Fruit fly (Drosophila melanogaster) whole organism, embryonic: ENCODE results near the gene spas.

ENCODE experiments used
- Abd-B ChIP-seq: fragments of 200-800 bp; sonication (Bioruptor generic); optimal IDR thresholded peaks from 2 replicates; lab custom pipeline; 2018; ENCODE audit warnings: missing biosample characterization, mild to moderate bottlenecking, missing genetic modification characterization, moderate library complexity
- Antp ChIP-seq: fragments of 200-800 bp; sonication (Bioruptor generic); optimal IDR thresholded peaks from 3 replicates; lab custom pipeline; 2016; ENCODE audit warnings: missing biosample characterization, missing genetic modification characterization
- Bgb ChIP-seq: fragments of 200-800 bp; sonication (Bioruptor generic); IDR thresholded peaks from 2 replicates; pipeline ENCODE4 v1.3.6; 2022; ENCODE audit warnings: missing biosample characterization, missing genetic modification characterization; ENCODE audit not compliant: partially characterized antibody
- CG10209 ChIP-seq: fragments of 200-800 bp; sonication (Bioruptor generic); optimal IDR thresholded peaks from 3 replicates; lab custom pipeline; 2017; ENCODE audit warnings: missing biosample characterization, mild to moderate bottlenecking, missing genetic modification characterization, missing genetic modification reagents
- CG1024 ChIP-seq: fragments of 200-800 bp; sonication (Bioruptor generic); IDR thresholded peaks from 2 replicates; pipeline ENCODE4 v1.3.6; 2022; ENCODE audit warnings: missing biosample characterization, missing genetic modification characterization
- CG10565 ChIP-seq: fragments of 200-800 bp; sonication (Bioruptor generic); optimal IDR thresholded peaks from 3 replicates; lab custom pipeline; 2016; ENCODE audit warnings: missing biosample characterization, mild to moderate bottlenecking, missing genetic modification characterization
- CG10979 ChIP-seq: fragments of 200-800 bp; sonication (Bioruptor generic); optimal IDR thresholded peaks from 2 replicates; lab custom pipeline; 2018; ENCODE audit warnings: missing biosample characterization, mild to moderate bottlenecking, missing genetic modification characterization, moderate library complexity
- CG11696 ChIP-seq: fragments of 200-800 bp; sonication (Bioruptor generic); IDR thresholded peaks from 2 replicates; pipeline ENCODE4 v1.3.6; 2022; ENCODE audit warnings: missing biosample characterization, missing genetic modification characterization
- CG14965 ChIP-seq: fragments of 200-800 bp; sonication (Bioruptor generic); optimal IDR thresholded peaks from 2 replicates; lab custom pipeline; 2016; ENCODE audit warnings: missing biosample characterization, missing genetic modification characterization, borderline replicate concordance
- CG15479 ChIP-seq: fragments of 200-800 bp; sonication (Bioruptor generic); optimal IDR thresholded peaks from 3 replicates; lab custom pipeline; 2019; ENCODE audit warnings: missing biosample characterization, mild to moderate bottlenecking, missing genetic modification characterization, moderate library complexity
- CG18476 ChIP-seq: fragments of 200-800 bp; sonication (Bioruptor generic); optimal IDR thresholded peaks from 2 replicates; lab custom pipeline; 2016; ENCODE audit warnings: missing biosample characterization, mild to moderate bottlenecking, missing genetic modification characterization
- CG2712 ChIP-seq: fragments of 200-800 bp; optimal IDR thresholded peaks from 3 replicates; lab custom pipeline; 2019; ENCODE audit warnings: missing biosample characterization, mild to moderate bottlenecking, missing genetic modification characterization, moderate library complexity
- CG2889 ChIP-seq: fragments of 200-800 bp; sonication (Bioruptor generic); IDR thresholded peaks from 3 replicates; pipeline ENCODE4 v1.3.6; 2022; ENCODE audit warnings: missing biosample characterization, missing genetic modification characterization
- CG30403 ChIP-seq: fragments of 200-800 bp; sonication (Bioruptor generic); optimal IDR thresholded peaks from 3 replicates; lab custom pipeline; 2016; ENCODE audit warnings: missing biosample characterization, missing genetic modification characterization
- CG32772 ChIP-seq: fragments of 200-800 bp; sonication (Bioruptor generic); IDR thresholded peaks from 2 replicates; pipeline ENCODE4 v1.3.6; 2022; ENCODE audit warnings: missing biosample characterization, missing genetic modification characterization
- CG43689 ChIP-seq: fragments of 200-800 bp; sonication (Bioruptor generic); IDR thresholded peaks from 2 replicates; pipeline ENCODE4 v1.3.6; 2022; ENCODE audit warnings: missing biosample characterization, missing genetic modification characterization
- CG6813 ChIP-seq: fragments of 200-800 bp; sonication (Bioruptor generic); optimal IDR thresholded peaks from 2 replicates; lab custom pipeline; 2017; ENCODE audit warnings: missing biosample characterization, missing genetic modification characterization, mild to moderate bottlenecking, moderate library complexity, missing genetic modification reagents
- CG8478 ChIP-seq: fragments of >200 bp; optimal IDR thresholded peaks from 2 replicates; lab custom pipeline; 2018
- D ChIP-seq, 2 experiments: fragments of 200-800 bp in 1 of 2; fragments of >200 bp in 1 of 2; sonication (Bioruptor generic) in 1 of 2; optimal IDR thresholded peaks; 2 replicates in 1 of 2; 3 replicates in 1 of 2; lab custom pipeline; 2017; ENCODE audit warnings: mild to moderate bottlenecking in 1 of 2, missing biosample characterization in 1 of 2, missing genetic modification characterization in 1 of 2, missing genetic modification reagents in 1 of 2
- Dp ChIP-seq: fragments of 200-800 bp; sonication (Bioruptor generic); optimal IDR thresholded peaks from 2 replicates; lab custom pipeline; 2018; ENCODE audit warnings: missing biosample characterization, mild to moderate bottlenecking, missing genetic modification characterization, moderate library complexity
- E2f1 ChIP-seq: fragments of 200-800 bp; sonication (Bioruptor generic); IDR thresholded peaks from 2 replicates; pipeline ENCODE4 v1.3.6; 2022; ENCODE audit warnings: missing biosample characterization, missing genetic modification characterization
- Eip74EF ChIP-seq, 2 experiments: fragments of 200-800 bp in 1 of 2; fragments of >200 bp in 1 of 2; sonication (Bioruptor generic) in 1 of 2; optimal IDR thresholded peaks; 2 replicates each; lab custom pipeline; 2017 to 2019; ENCODE audit warnings: missing biosample characterization in 2 of 2, missing genetic modification characterization in 2 of 2, mild to moderate bottlenecking in 1 of 2, moderate library complexity in 1 of 2
- Hey ChIP-seq: fragments of 200-800 bp; sonication (Bioruptor generic); optimal IDR thresholded peaks from 3 replicates; lab custom pipeline; 2018; ENCODE audit warnings: missing biosample characterization, mild to moderate bottlenecking, missing genetic modification characterization
- HmgZ ChIP-seq: fragments of 200-800 bp; sonication (Bioruptor generic); optimal IDR thresholded peaks from 2 replicates; lab custom pipeline; 2018; ENCODE audit warnings: missing biosample characterization, mild to moderate bottlenecking, missing genetic modification characterization
- Hsf ChIP-seq: fragments of 200-800 bp; sonication (Bioruptor generic); optimal IDR thresholded peaks from 3 replicates; lab custom pipeline; 2016; ENCODE audit warnings: missing biosample characterization, missing genetic modification characterization
- Myb ChIP-seq: fragments of 200-800 bp; sonication (Bioruptor generic); optimal IDR thresholded peaks from 2 replicates; lab custom pipeline; 2016; ENCODE audit warnings: missing biosample characterization, missing genetic modification characterization
- NC2α ChIP-seq: fragments of 200-800 bp; sonication (Bioruptor generic); optimal IDR thresholded peaks from 2 replicates; lab custom pipeline; 2016; ENCODE audit warnings: missing biosample characterization, missing genetic modification characterization
- PHDP ChIP-seq: fragments of 200-800 bp; sonication (Bioruptor generic); optimal IDR thresholded peaks from 3 replicates; lab custom pipeline; 2018; ENCODE audit warnings: missing biosample characterization, mild to moderate bottlenecking, missing genetic modification characterization, moderate library complexity
- Sin3A ChIP-seq: fragments of >200 bp; optimal IDR thresholded peaks from 2 replicates; lab custom pipeline; 2018
- Vsx1 ChIP-seq: fragments of 200-800 bp; sonication (Bioruptor generic); optimal IDR thresholded peaks from 2 replicates; lab custom pipeline; 2017; ENCODE audit warnings: missing biosample characterization, mild to moderate bottlenecking, missing genetic modification characterization, missing genetic modification reagents
- al ChIP-seq: fragments of 200-800 bp; sonication (Bioruptor generic); IDR thresholded peaks from 2 replicates; pipeline ENCODE4 v1.3.6; 2022; ENCODE audit warnings: missing biosample characterization, missing genetic modification characterization
- az2 ChIP-seq: fragments of 200-800 bp; sonication (Bioruptor generic); optimal IDR thresholded peaks from 3 replicates; lab custom pipeline; 2016; ENCODE audit warnings: missing biosample characterization, missing genetic modification characterization
- bab2 ChIP-seq: fragments of 200-800 bp; sonication (Bioruptor generic); optimal IDR thresholded peaks from 2 replicates; lab custom pipeline; 2016; ENCODE audit warnings: missing biosample characterization, missing genetic modification characterization
- bbx ChIP-seq: fragments of 200-800 bp; sonication (Bioruptor generic); IDR thresholded peaks from 2 replicates; pipeline ENCODE4 v1.3.6; 2022; ENCODE audit warnings: missing biosample characterization, missing genetic modification characterization; ENCODE audit not compliant: partially characterized antibody
- bowl ChIP-seq: fragments of 200-800 bp; sonication (Bioruptor generic); IDR thresholded peaks from 2 replicates; pipeline ENCODE4 v1.3.6; 2022; ENCODE audit warnings: missing biosample characterization, missing genetic modification characterization
- cato ChIP-seq: fragments of 200-800 bp; sonication (Bioruptor generic); optimal IDR thresholded peaks from 2 replicates; lab custom pipeline; 2016; ENCODE audit warnings: missing biosample characterization, missing genetic modification characterization, borderline replicate concordance
- corto ChIP-seq: fragments of 200-800 bp; sonication (Bioruptor generic); optimal IDR thresholded peaks from 2 replicates; lab custom pipeline; 2016; ENCODE audit warnings: missing biosample characterization, mild to moderate bottlenecking, missing genetic modification characterization, moderate library complexity
- croc ChIP-seq: fragments of 200-800 bp; sonication (Bioruptor generic); conservative IDR thresholded peaks from 3 replicates; pipeline ENCODE4 v1.3.6; 2022; ENCODE audit warnings: missing biosample characterization, missing genetic modification characterization
- dmrt11E ChIP-seq: fragments of 200-800 bp; sonication (Bioruptor generic); optimal IDR thresholded peaks from 3 replicates; lab custom pipeline; 2018; ENCODE audit warnings: missing biosample characterization, mild to moderate bottlenecking, missing genetic modification characterization, moderate library complexity
- en ChIP-seq: fragments of 200-800 bp; sonication (Bioruptor generic); optimal IDR thresholded peaks from 2 replicates; lab custom pipeline; 2016; ENCODE audit warnings: missing biosample characterization, missing genetic modification characterization
- ftz-f1 ChIP-seq: fragments of 200-800 bp; sonication (Bioruptor generic); optimal IDR thresholded peaks from 2 replicates; lab custom pipeline; 2016; ENCODE audit warnings: missing biosample characterization, missing genetic modification characterization
- fu2 ChIP-seq: fragments of 200-800 bp; sonication (Bioruptor generic); optimal IDR thresholded peaks from 2 replicates; lab custom pipeline; 2016; ENCODE audit warnings: missing biosample characterization, missing genetic modification characterization
- kah ChIP-seq: fragments of 200-800 bp; sonication (Bioruptor generic); optimal IDR thresholded peaks from 2 replicates; lab custom pipeline; 2018; ENCODE audit warnings: missing biosample characterization, mild to moderate bottlenecking, missing genetic modification characterization
- ken ChIP-seq: fragments of 200-800 bp; sonication (Bioruptor generic); IDR thresholded peaks from 3 replicates; pipeline ENCODE4 v1.3.6; 2022; ENCODE audit warnings: missing biosample characterization, missing genetic modification characterization
- klu ChIP-seq: fragments of 200-800 bp; sonication (Bioruptor generic); IDR thresholded peaks from 2 replicates; pipeline ENCODE4 v1.3.6; 2022; ENCODE audit warnings: missing biosample characterization, missing genetic modification characterization
- knrl ChIP-seq: fragments of 200-800 bp; sonication (Bioruptor generic); IDR thresholded peaks from 3 replicates; pipeline ENCODE4 v1.3.6; 2022; ENCODE audit warnings: missing biosample characterization, missing genetic modification characterization; ENCODE audit not compliant: partially characterized antibody
- ssp ChIP-seq: fragments of 200-800 bp; sonication (Bioruptor generic); IDR thresholded peaks from 2 replicates; pipeline ENCODE4 v1.3.6; 2022; ENCODE audit warnings: missing biosample characterization, missing genetic modification characterization
- ttk ChIP-seq: fragments of 200-800 bp; sonication (Bioruptor generic); IDR thresholded peaks from 2 replicates; pipeline ENCODE4 v2.1.2; 2022; ENCODE audit warnings: missing biosample characterization, missing genetic modification characterization
- vfl ChIP-seq: fragments of 200-800 bp; sonication (Bioruptor generic); optimal IDR thresholded peaks from 2 replicates; lab custom pipeline; 2016; ENCODE audit warnings: missing biosample characterization, missing genetic modification characterization
- wor ChIP-seq: fragments of 200-800 bp; sonication (Bioruptor generic); IDR thresholded peaks from 2 replicates; pipeline ENCODE4 v1.3.6; 2022; ENCODE audit warnings: missing biosample characterization, missing genetic modification characterization
- yki ChIP-seq: fragments of >200 bp; optimal IDR thresholded peaks from 3 replicates; lab custom pipeline; 2018
- zen ChIP-seq: fragments of 200-800 bp; sonication (Bioruptor generic); optimal IDR thresholded peaks from 3 replicates; lab custom pipeline; 2018; ENCODE audit warnings: missing biosample characterization, mild to moderate bottlenecking, missing genetic modification characterization, moderate library complexity

Gene spas

DNA sequence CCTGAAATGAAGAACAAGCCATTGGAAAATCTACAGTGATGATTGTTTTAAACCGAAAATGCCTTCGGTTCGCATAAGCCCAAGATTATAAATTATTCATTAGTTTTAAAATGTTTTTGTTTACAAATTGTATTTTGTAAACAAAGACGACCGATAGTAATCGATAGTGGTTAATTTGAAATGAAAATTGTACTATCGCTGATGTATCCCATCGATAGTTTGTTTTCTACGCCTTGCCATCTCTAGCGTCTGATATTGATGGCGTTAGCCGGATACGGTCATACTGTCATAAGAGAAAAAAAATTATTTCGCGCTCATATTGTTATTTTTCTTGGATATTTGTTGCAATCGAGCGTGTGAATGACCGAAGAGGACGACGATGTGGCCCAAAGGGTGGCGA, 20.0 kb downstream of the spas start, which contains the start of gene SMC1 (continued):
- TF ChIP-seq Vsx1, result no peak
- no peak for TF ChIP-seq bowl (GFP tag; lab: Robert Waterston, UW)
- TF ChIP-seq Hsf (GFP tag; lab: Kevin White, UChicago), result peak; percentile 29
- TF ChIP-seq ken, result no peak
- no peak for TF ChIP-seq CG15479 (GFP tag; lab: Kevin White, UChicago)
- TF ChIP-seq fu2 (GFP tag; lab: Kevin White, UChicago), result no peak
- no peak for TF ChIP-seq Abd-B
- no peak for TF ChIP-seq CG10565 (GFP tag; lab: Kevin White, UChicago)
- no peak for TF ChIP-seq CG8478 (lab: Kevin White, UChicago)
- no peak for TF ChIP-seq vfl (GFP tag; lab: Kevin White, UChicago)
- no peak for TF ChIP-seq CG18476 (GFP tag; lab: Kevin White, UChicago)
- no peak for TF ChIP-seq CG11696 (GFP tag; lab: Robert Waterston, UW)
- TF ChIP-seq en (GFP tag; lab: Kevin White, UChicago), result no peak
- no peak for TF ChIP-seq wor (GFP tag; lab: Robert Waterston, UW)
- TF ChIP-seq HmgZ, result peak; percentile 72
- TF ChIP-seq ftz-f1, result peak; percentile 12
- TF ChIP-seq croc (GFP tag; lab: Robert Waterston, UW), result no peak
- TF ChIP-seq ssp, result no peak
- no peak for TF ChIP-seq Eip74EF (GFP tag; optimal IDR thresholded peaks at IDR 0.05; lab: Kevin White, UChicago)
- TF ChIP-seq CG2712 (tag; lab: Kevin White, UChicago), result peak; percentile 65
- TF ChIP-seq Dp (GFP tag; lab: Kevin White, UChicago), result peak; percentile 73
- TF ChIP-seq Bgb, result peak; percentile 100
- TF ChIP-seq klu (GFP tag; lab: Robert Waterston, UW), result no peak
- no peak for TF ChIP-seq corto (GFP tag; lab: Kevin White, UChicago)
- TF ChIP-seq CG1024, result no peak
- TF ChIP-seq bbx, result peak; percentile 100
- no peak for TF ChIP-seq bab2 (GFP tag; lab: Kevin White, UChicago)
- TF ChIP-seq CG10979 (tag; lab: Kevin White, UChicago), result no peak
- peak; percentile 52 for TF ChIP-seq Sin3A (lab: Kevin White, UChicago)
- TF ChIP-seq CG14965 (GFP tag; lab: Kevin White, UChicago), result no peak
- TF ChIP-seq E2f1 (GFP tag; lab: Robert Waterston, UW), result peak; percentile 37; the same call in 1 of the 2 replicates
- TF ChIP-seq CG30403, result peak; percentile 54
- no peak for TF ChIP-seq yki (lab: Kevin White, UChicago)
- TF ChIP-seq kah (GFP tag; lab: Kevin White, UChicago), result no peak
- TF ChIP-seq dmrt11E (tag; lab: Kevin White, UChicago), result no peak
- TF ChIP-seq CG10209 (GFP tag; lab: Kevin White, UChicago), result no peak
- no peak for TF ChIP-seq Hey (tag; lab: Kevin White, UChicago)
- no peak for TF ChIP-seq CG6813 (GFP tag; lab: Kevin White, UChicago)
- no peak for TF ChIP-seq CG32772 (GFP tag; lab: Robert Waterston, UW)
- TF ChIP-seq cato (GFP tag; lab: Kevin White, UChicago), result no peak
- no peak for TF ChIP-seq NC2α (GFP tag; lab: Kevin White, UChicago)
- TF ChIP-seq Antp (GFP tag; lab: Kevin White, UChicago), result peak; percentile 47
- TF ChIP-seq Myb, result peak; percentile 68
- TF ChIP-seq zen (tag; lab: Kevin White, UChicago), result peak; percentile 44
- peak; percentile 26 for TF ChIP-seq PHDP (tag; lab: Kevin White, UChicago)
- no peak for TF ChIP-seq CG2889 (GFP tag; lab: Robert Waterston, UW)
- TF ChIP-seq D (optimal IDR thresholded peaks at IDR 0.05; lab: Kevin White, UChicago), result no peak
- no peak for TF ChIP-seq D (GFP tag; optimal IDR thresholded peaks at IDR 0.05; lab: Kevin White, UChicago)
- no peak for TF ChIP-seq CG43689 (GFP tag; lab: Robert Waterston, UW)
- no peak for TF ChIP-seq ttk (GFP tag; lab: Robert Waterston, UW)
- peak; percentile 39 for TF ChIP-seq az2 (GFP tag; lab: Kevin White, UChicago)
- TF ChIP-seq al (GFP tag; lab: Robert Waterston, UW), result peak; percentile 33; the same call in 1 of the 2 replicates
- peak; percentile 100 for TF ChIP-seq knrl
